Worm (Caenorhabditis elegans) whole organism, L4 larva: ENCODE measurements around the gene idh-1.

Source experiments
- D1046.2 ChIP-seq: fragments of 200-800 bp; sonication (Bioruptor generic); IDR thresholded peaks from 2 replicates; pipeline ENCODE4 v1.3.6; 2022; ENCODE audit warnings: missing genetic modification characterization, missing compliant biosample characterization
- F10B5.3 ChIP-seq: sonication (generic microtip); optimal IDR thresholded peaks from 2 replicates; lab custom pipeline; 2016; ENCODE audit warnings: mild to moderate bottlenecking, missing genetic modification characterization, missing compliant biosample characterization
- F26F4.8 ChIP-seq: fragments of 200-800 bp; sonication (Bioruptor generic); conservative IDR thresholded peaks from 2 replicates; pipeline ENCODE4 v1.3.6; 2022; ENCODE audit warnings: missing genetic modification characterization, missing compliant biosample characterization
- F37D6.2 ChIP-seq: sonication (generic microtip); optimal IDR thresholded peaks from 2 replicates; lab custom pipeline; 2016; ENCODE audit warnings: mild to moderate bottlenecking, missing genetic modification characterization, missing compliant biosample characterization
- F44E2.7 ChIP-seq: fragments of 200-800 bp; sonication (Bioruptor generic); IDR thresholded peaks from 2 replicates; pipeline ENCODE4 v2.1.2; 2022; ENCODE audit warnings: missing genetic modification characterization, missing compliant biosample characterization
- F49E8.2 ChIP-seq: sonication (generic microtip); optimal IDR thresholded peaks from 2 replicates; lab custom pipeline; 2016; ENCODE audit warnings: missing compliant biosample characterization, mild to moderate bottlenecking, missing genetic modification characterization, borderline replicate concordance
- R02D3.7 ChIP-seq: fragments of 150-350 bp; sonication (generic microtip); optimal IDR thresholded peaks from 3 replicates; lab custom pipeline; 2014; ENCODE audit warnings: missing biosample characterization, missing genetic modification characterization
- T26A8.4 ChIP-seq: fragments of 200-800 bp; sonication (Bioruptor generic); IDR thresholded peaks from 2 replicates; pipeline ENCODE4 v1.3.6; 2022; ENCODE audit warnings: missing genetic modification characterization, missing compliant biosample characterization
- Y105C5A.15 ChIP-seq: fragments of 200-800 bp; sonication (Bioruptor generic); IDR thresholded peaks from 2 replicates; pipeline ENCODE4 v1.3.6; 2022; ENCODE audit warnings: missing genetic modification characterization, missing compliant biosample characterization
- ZK337.2 ChIP-seq: fragments of 200-800 bp; sonication (Bioruptor generic); IDR thresholded peaks from 2 replicates; pipeline ENCODE4 v1.3.6; 2022; ENCODE audit warnings: missing genetic modification reagents, missing genetic modification characterization, missing compliant biosample characterization
- ZK546.5 ChIP-seq, 2 experiments: sonication (generic microtip); optimal IDR thresholded peaks; 2 replicates each; lab custom pipeline; 2017; ENCODE audit warnings: missing biosample characterization in 2 of 2, missing genetic modification characterization in 2 of 2
- aly-2 ChIP-seq: sonication (generic microtip); optimal IDR thresholded peaks from 2 replicates; lab custom pipeline; 2018; ENCODE audit warnings: missing biosample characterization, missing genetic modification characterization
- ama-1 ChIP-seq: fragments of 150-350 bp; optimal IDR thresholded peaks from 2 replicates; lab custom pipeline; 2014; ENCODE audit warnings: inconsistent platforms, mixed read lengths
- ceh-28 ChIP-seq: fragments of 150-350 bp; optimal IDR thresholded peaks from 2 replicates; lab custom pipeline; 2014; ENCODE audit warnings: missing biosample characterization, missing genetic modification reagents, missing genetic modification characterization
- ceh-62 ChIP-seq: sonication (generic microtip); optimal IDR thresholded peaks from 2 replicates; lab custom pipeline; 2017; ENCODE audit warnings: missing biosample characterization, missing genetic modification characterization
- ces-1 ChIP-seq: fragments of 150-350 bp; sonication (generic microtip); optimal IDR thresholded peaks from 4 replicates; lab custom pipeline; 2014; ENCODE audit warnings: missing biosample characterization, missing genetic modification reagents, missing genetic modification characterization
- ctbp-1 ChIP-seq: fragments of 200-800 bp; sonication (Bioruptor generic); IDR thresholded peaks from 2 replicates; pipeline ENCODE4 v1.3.6; 2022; ENCODE audit warnings: missing genetic modification reagents, missing genetic modification characterization, missing compliant biosample characterization
- daf-16 ChIP-seq, 3 experiments: sonication (generic microtip); optimal IDR thresholded peaks; 2 replicates each; lab custom pipeline; 2016 to 2017; ENCODE audit warnings: missing genetic modification characterization in 3 of 3, missing genetic modification reagents in 3 of 3, mild to moderate bottlenecking in 2 of 3, missing compliant biosample characterization in 2 of 3, missing biosample characterization in 1 of 3, moderate library complexity in 1 of 3
- daf-8 ChIP-seq: fragments of 200-800 bp; sonication (Bioruptor generic); IDR thresholded peaks from 2 replicates; pipeline ENCODE4 v1.3.6; 2022; ENCODE audit warnings: missing genetic modification characterization, missing compliant biosample characterization
- dmd-6 ChIP-seq: fragments of 200-800 bp; sonication (Bioruptor generic); IDR thresholded peaks from 2 replicates; pipeline ENCODE4 v1.3.6; 2022; ENCODE audit warnings: missing genetic modification reagents, missing genetic modification characterization, missing compliant biosample characterization
- egl-27 ChIP-seq: sonication (generic microtip); optimal IDR thresholded peaks from 3 replicates; lab custom pipeline; 2017; ENCODE audit warnings: missing biosample characterization, missing genetic modification reagents, missing genetic modification characterization
- egl-43 ChIP-seq: fragments of 200-800 bp; sonication (Bioruptor generic); IDR thresholded peaks from 2 replicates; pipeline ENCODE4 v1.3.6; 2022; ENCODE audit warnings: missing genetic modification reagents, missing genetic modification characterization, missing compliant biosample characterization
- hlh-30 ChIP-seq: sonication (generic microtip); optimal IDR thresholded peaks from 2 replicates; lab custom pipeline; 2017; ENCODE audit warnings: antibody characterized with exemption, mild to moderate bottlenecking, missing genetic modification characterization, missing compliant biosample characterization; ENCODE audit not compliant: insufficient read depth
- jun-1 ChIP-seq: fragments of 150-350 bp; optimal IDR thresholded peaks from 2 replicates; lab custom pipeline; 2014; ENCODE audit warnings: missing biosample characterization, missing genetic modification reagents, missing genetic modification characterization
- lin-1 ChIP-seq: fragments of 200-800 bp; sonication (Bioruptor generic); IDR thresholded peaks from 2 replicates; pipeline ENCODE4 v1.3.6; 2022; ENCODE audit warnings: missing genetic modification reagents, missing genetic modification characterization, missing compliant biosample characterization
- lin-15B ChIP-seq: fragments of 150-350 bp; sonication (generic microtip); optimal IDR thresholded peaks from 3 replicates; lab custom pipeline; 2014; ENCODE audit warnings: missing biosample characterization, missing genetic modification characterization
- lin-38 ChIP-seq: fragments of 200-800 bp; sonication (Bioruptor generic); IDR thresholded peaks from 2 replicates; pipeline ENCODE4 v1.3.6; 2022; ENCODE audit warnings: missing genetic modification reagents, missing genetic modification characterization, missing compliant biosample characterization
- lin-39 ChIP-seq: fragments of 150-350 bp; optimal IDR thresholded peaks from 2 replicates; lab custom pipeline; 2014; ENCODE audit warnings: missing biosample characterization, missing genetic modification reagents, missing genetic modification characterization
- lir-3 ChIP-seq: sonication (generic microtip); optimal IDR thresholded peaks from 2 replicates; lab custom pipeline; 2016; ENCODE audit warnings: mild to moderate bottlenecking, missing genetic modification characterization, missing compliant biosample characterization
- lsy-2 ChIP-seq, 2 experiments: fragments of 150-350 bp in 1 of 2; sonication (generic microtip) in 1 of 2; optimal IDR thresholded peaks; 2 replicates each; lab custom pipeline; 2014 to 2017; ENCODE audit warnings: missing biosample characterization in 2 of 2, missing genetic modification characterization in 2 of 2
- madf-9 ChIP-seq: fragments of 200-800 bp; sonication (Bioruptor generic); conservative IDR thresholded peaks from 2 replicates; pipeline ENCODE4 v1.3.6; 2022; ENCODE audit warnings: missing genetic modification reagents, missing genetic modification characterization, missing compliant biosample characterization
- mep-1 ChIP-seq: fragments of 150-350 bp; sonication (generic microtip); optimal IDR thresholded peaks from 3 replicates; lab custom pipeline; 2014; ENCODE audit warnings: missing biosample characterization, missing genetic modification characterization
- mxl-2 ChIP-seq: fragments of 200-800 bp; sonication (Bioruptor generic); conservative IDR thresholded peaks from 2 replicates; pipeline ENCODE4 v1.3.6; 2022; ENCODE audit warnings: missing genetic modification reagents, missing genetic modification characterization, missing compliant biosample characterization
- nhr-111 ChIP-seq: fragments of 200-800 bp; sonication (Bioruptor generic); optimal IDR thresholded peaks from 2 replicates; lab custom pipeline; 2018; ENCODE audit warnings: mild to moderate bottlenecking, missing genetic modification characterization, missing compliant biosample characterization
- nhr-237 ChIP-seq: sonication (generic microtip); optimal IDR thresholded peaks from 2 replicates; lab custom pipeline; 2017; ENCODE audit warnings: missing biosample characterization, missing genetic modification characterization
- nhr-41 ChIP-seq: fragments of 200-800 bp; sonication (Bioruptor generic); IDR thresholded peaks from 2 replicates; pipeline ENCODE4 v1.3.6; 2022; ENCODE audit warnings: missing genetic modification reagents, missing genetic modification characterization, missing compliant biosample characterization
- nhr-48 ChIP-seq: sonication (generic microtip); optimal IDR thresholded peaks from 2 replicates; lab custom pipeline; 2016; ENCODE audit warnings: mild to moderate bottlenecking, missing genetic modification characterization, missing compliant biosample characterization
- nhr-6 ChIP-seq: fragments of 150-350 bp; optimal IDR thresholded peaks from 2 replicates; lab custom pipeline; 2014; ENCODE audit warnings: missing biosample characterization, missing genetic modification characterization
- pha-4 ChIP-seq, 2 experiments: fragments of 150-350 bp in 1 of 2; fragments of 200-800 bp in 1 of 2; sonication (Bioruptor generic) in 1 of 2; IDR thresholded peaks in 1 of 2; optimal IDR thresholded peaks in 1 of 2; 2 replicates each; pipeline versions ENCODE4 v1.3.6 to Lab custom; 2014 to 2022; ENCODE audit warnings: missing genetic modification characterization in 2 of 2, missing genetic modification reagents in 2 of 2, missing biosample characterization in 1 of 2, missing compliant biosample characterization in 1 of 2
- pqm-1 ChIP-seq: sonication (generic microtip); optimal IDR thresholded peaks from 2 replicates; lab custom pipeline; 2017; ENCODE audit warnings: missing biosample characterization, missing genetic modification characterization
- set-16 ChIP-seq: fragments of 200-800 bp; sonication (Bioruptor generic); IDR thresholded peaks from 2 replicates; pipeline ENCODE4 v1.3.6; 2022; ENCODE audit warnings: missing genetic modification reagents, missing genetic modification characterization, missing compliant biosample characterization
- snpc-1.2 ChIP-seq: fragments of 200-800 bp; sonication (Bioruptor generic); IDR thresholded peaks from 2 replicates; pipeline ENCODE4 v1.3.6; 2022; ENCODE audit warnings: missing genetic modification reagents, missing genetic modification characterization, missing compliant biosample characterization
- snpc-4 ChIP-seq: fragments of 150-350 bp; optimal IDR thresholded peaks from 2 replicates; lab custom pipeline; 2014; ENCODE audit warnings: missing biosample characterization, missing genetic modification characterization
- tra-1 ChIP-seq: fragments of 200-800 bp; sonication (Bioruptor generic); IDR thresholded peaks from 2 replicates; pipeline ENCODE4 v1.3.6; 2022; ENCODE audit warnings: missing genetic modification reagents, missing genetic modification characterization, missing compliant biosample characterization
- unc-62 ChIP-seq, 3 experiments: fragments of 150-350 bp in 1 of 3; sonication (generic microtip); optimal IDR thresholded peaks in 2 of 3; peaks in 1 of 3; 1 replicate in 1 of 3; 2 replicates in 2 of 3; lab custom pipeline; 2014 to 2017; ENCODE audit warnings: missing biosample characterization in 3 of 3, missing genetic modification characterization in 3 of 3, missing genetic modification reagents in 3 of 3, missing genotype in 1 of 3
- zag-1 ChIP-seq: fragments of 150-350 bp; optimal IDR thresholded peaks from 2 replicates; lab custom pipeline; 2014; ENCODE audit warnings: missing biosample characterization, missing genetic modification characterization
- zfp-3 ChIP-seq: fragments of 200-800 bp; sonication (Bioruptor generic); conservative IDR thresholded peaks from 2 replicates; pipeline ENCODE4 v1.3.6; 2022; ENCODE audit warnings: missing genetic modification reagents, missing genetic modification characterization, missing compliant biosample characterization
- zip-2 ChIP-seq: fragments of 150-350 bp; optimal IDR thresholded peaks from 2 replicates; lab custom pipeline; 2014; ENCODE audit warnings: missing biosample characterization, missing genetic modification characterization
- ztf-7 ChIP-seq: fragments of 150-350 bp; optimal IDR thresholded peaks from 2 replicates; lab custom pipeline; 2014; ENCODE audit warnings: missing biosample characterization, missing genetic modification characterization

idh-1 gene

ce11 chrIV:9444417-9445026 lies 3.6 kb upstream of the idh-1 start (continued):
- TF ChIP-seq ZK337.2 (GFP tag; lab: Robert Waterston, UW) (0 out of 2 replicates have a peak, but pooled peaks have one; percentile 33), ctbp-1 (peak; percentile 89), lir-3 (tag; lab: Kevin White, UChicago) (no peak), ceh-28 (tag; lab: Kevin White, UChicago) (no peak), nhr-237 (tag; lab: Kevin White, UChicago) (peak; percentile 52), lsy-2 (tag; optimal IDR thresholded peaks at IDR 0.05; lab: Kevin White, UChicago) (peak; percentile 75 to 93), nhr-6 (tag; lab: Kevin White, UChicago) (peak; percentile 80), F26F4.8 (no peak), pqm-1 (tag; lab: Kevin White, UChicago) (no peak), ces-1 (GFP tag; lab: Kevin White, UChicago) (peak; percentile 23), zag-1 (tag; lab: Kevin White, UChicago) (peak; percentile 37), dmd-6 (peak; percentile 90), lin-39 (tag; lab: Kevin White, UChicago) (no peak), nhr-41 (GFP tag; lab: Robert Waterston, UW) (no peak), R02D3.7 (tag; lab: Kevin White, UChicago) (no peak), ztf-7 (tag; lab: Kevin White, UChicago) (peak; percentile 63), mep-1 (peak; percentile 97), ZK546.5 (tag; optimal IDR thresholded peaks at IDR 0.05; lab: Kevin White, UChicago) (peak in 1 of 2 experiments; percentile 1), daf-8 (no peak), F49E8.2 (peak; percentile 86), hlh-30 (tag; lab: Kevin White, UChicago) (peak; percentile 90), snpc-1.2 (peak; percentile 94), tra-1 (GFP tag; lab: Robert Waterston, UW) (peak; percentile 39; the same call in 1 of the 2 replicates), nhr-111 (GFP tag; lab: Kevin White, UChicago) (no peak), lin-15B (tag; lab: Kevin White, UChicago) (no peak), F44E2.7 (GFP tag; lab: Robert Waterston, UW) (no peak), pha-4 (GFP tag; IDR thresholded peaks at IDR 0.05; lab: Robert Waterston, UW) (peak; percentile 68), pha-4 (tag; optimal IDR thresholded peaks at IDR 0.05; lab: Kevin White, UChicago) (peak; percentile 74), nhr-48 (tag; lab: Kevin White, UChicago) (peak; percentile 85), snpc-4 (tag; lab: Kevin White, UChicago) (peak; percentile 97), T26A8.4 (GFP tag; lab: Robert Waterston, UW) (peak; percentile 93), unc-62 (GFP tag; optimal IDR thresholded peaks at IDR 0.05 in 1 of 2; lab: Kevin White, UChicago) (peak; percentile 42 to 98), unc-62 (tag; optimal IDR thresholded peaks at IDR 0.05; lab: Kevin White, UChicago) (no peak), Y105C5A.15 (no peak), F37D6.2 (peak; percentile 81), set-16 (no peak; the same call in 1 of the 2 replicates), D1046.2 (GFP tag; lab: Robert Waterston, UW) (no peak), daf-16 (GFP tag; optimal IDR thresholded peaks at IDR 0.05; lab: Kevin White, UChicago) (peak; percentile 35 to 87), daf-16 (tag; optimal IDR thresholded peaks at IDR 0.05; lab: Kevin White, UChicago) (peak; percentile 98), egl-27 (tag; lab: Kevin White, UChicago) (no peak), madf-9 (GFP tag; lab: Robert Waterston, UW) (peak; percentile 46; the same call in 1 of the 2 replicates), lin-1 (GFP tag; lab: Robert Waterston, UW) (peak; percentile 76), zip-2 (peak; percentile 74), aly-2 (tag; lab: Kevin White, UChicago) (no peak), zfp-3 (peak; percentile 86), mxl-2 (no peak), ceh-62 (tag; lab: Kevin White, UChicago) (no peak), egl-43 (GFP tag; lab: Robert Waterston, UW) (peak; percentile 84), ama-1 (peak; percentile 99), F10B5.3 (peak; percentile 81), jun-1 (peak; percentile 85), lin-38 (peak; percentile 86)
